Fruit fly (Drosophila melanogaster): ENCODE measurements around the gene bc10.

DNA sequence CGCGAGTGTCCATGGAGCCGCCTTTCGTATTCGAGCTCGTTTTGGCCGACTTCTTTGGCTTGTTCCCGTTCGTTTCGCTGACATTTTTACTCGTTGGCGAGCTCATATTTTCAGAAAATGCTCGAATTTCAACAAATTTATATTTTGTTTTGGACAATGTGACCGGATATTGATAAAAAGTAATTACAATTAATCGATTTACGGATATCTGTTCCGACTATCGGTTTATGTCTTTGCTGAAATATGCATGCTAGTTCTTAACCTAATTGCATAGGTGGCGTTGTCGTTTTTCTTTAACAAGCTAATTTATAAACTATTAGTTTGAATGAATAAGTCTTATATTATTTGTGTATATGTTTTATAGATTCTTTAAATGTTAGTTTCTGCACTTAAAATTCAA, 43.1 kb downstream of the bc10 start, which contains the start of gene Eaf6:
- TF ChIP-seq CG4496 (GFP tag; IDR thresholded peaks at IDR 0.05) (no peak), rn (GFP tag; IDR thresholded peaks at IDR 0.05) (no peak), EcR (GFP tag; optimal IDR thresholded peaks at IDR 0.05) (peak; percentile 13), CG10348 (GFP tag; IDR thresholded peaks at IDR 0.05) (no peak), CG12605 (GFP tag; IDR thresholded peaks at IDR 0.05) (no peak), gl (tag; optimal IDR thresholded peaks at IDR 0.05) (no peak), CG32121 (GFP tag; IDR thresholded peaks at IDR 0.05) (no peak), Ets98B (GFP tag; IDR thresholded peaks at IDR 0.05) (no peak), CG13204 (GFP tag; optimal IDR thresholded peaks at IDR 0.05) (no peak), Snoo (tag; optimal IDR thresholded peaks at IDR 0.05) (no peak)
